Fruit fly (Drosophila melanogaster) whole organism, embryonic: ENCODE data around the gene CG4218.
A peak's percentile ranks its signal among the peaks of the same experiment; 100 is the strongest.

Source experiments
- Abd-B ChIP-seq: fragments of 200-800 bp; sonication (Bioruptor generic); optimal IDR thresholded peaks from 2 replicates; lab custom pipeline; 2018; ENCODE audit warnings: missing biosample characterization, mild to moderate bottlenecking, missing genetic modification characterization, moderate library complexity
- Ada2b ChIP-seq: fragments of 200-800 bp; sonication (Bioruptor generic); IDR thresholded peaks from 2 replicates; pipeline ENCODE4 v1.3.6; 2022; ENCODE audit warnings: missing biosample characterization, missing genetic modification characterization
- Aef1 ChIP-seq: fragments of 200-800 bp; sonication (Bioruptor generic); IDR thresholded peaks from 3 replicates; pipeline ENCODE4 v1.3.6; 2022; ENCODE audit warnings: missing biosample characterization, missing genetic modification characterization
- C15 ChIP-seq: fragments of 200-800 bp; sonication (Bioruptor generic); IDR thresholded peaks from 3 replicates; pipeline ENCODE4 v1.3.6; 2022; ENCODE audit warnings: missing biosample characterization, missing genetic modification characterization
- CG12236 ChIP-seq: fragments of 200-800 bp; sonication (Bioruptor generic); optimal IDR thresholded peaks from 2 replicates; lab custom pipeline; 2016; ENCODE audit warnings: missing biosample characterization, missing genetic modification characterization
- CG13775 ChIP-seq: fragments of 200-800 bp; sonication (Bioruptor generic); optimal IDR thresholded peaks from 3 replicates; lab custom pipeline; 2017; ENCODE audit warnings: missing biosample characterization, mild to moderate bottlenecking, missing genetic modification characterization
- CG14860 ChIP-seq: fragments of 200-800 bp; sonication (Bioruptor generic); IDR thresholded peaks from 3 replicates; pipeline ENCODE4 v1.3.6; 2022; ENCODE audit warnings: missing biosample characterization, missing genetic modification characterization; ENCODE audit not compliant: partially characterized antibody
- CG15011 ChIP-seq: fragments of 200-800 bp; sonication (Bioruptor generic); optimal IDR thresholded peaks from 3 replicates; lab custom pipeline; 2018; ENCODE audit warnings: missing biosample characterization, mild to moderate bottlenecking, missing genetic modification characterization
- CG15073 ChIP-seq: fragments of 200-800 bp; sonication (Bioruptor generic); optimal IDR thresholded peaks from 2 replicates; lab custom pipeline; 2016; ENCODE audit warnings: missing biosample characterization, missing genetic modification characterization
- CG16779 ChIP-seq: fragments of 200-800 bp; sonication (Bioruptor generic); IDR thresholded peaks from 2 replicates; pipeline ENCODE4 v1.3.6; 2022; ENCODE audit warnings: missing biosample characterization, missing genetic modification characterization
- CG17186 ChIP-seq: fragments of 200-800 bp; sonication (Bioruptor generic); optimal IDR thresholded peaks from 3 replicates; lab custom pipeline; 2017; ENCODE audit warnings: missing biosample characterization, missing genetic modification reagents, missing genetic modification characterization
- CG18619 ChIP-seq: fragments of 200-800 bp; sonication (Bioruptor generic); optimal IDR thresholded peaks from 3 replicates; lab custom pipeline; 2017; ENCODE audit warnings: missing biosample characterization, mild to moderate bottlenecking, missing genetic modification characterization
- CG30431 ChIP-seq: fragments of 200-800 bp; sonication (Bioruptor generic); optimal IDR thresholded peaks from 2 replicates; lab custom pipeline; 2017; ENCODE audit warnings: missing biosample characterization, missing genetic modification characterization
- CG3838 ChIP-seq: fragments of 200-800 bp; sonication (Bioruptor generic); optimal IDR thresholded peaks from 3 replicates; lab custom pipeline; 2016; ENCODE audit warnings: missing biosample characterization, missing genetic modification characterization
- CG4328 ChIP-seq: fragments of 200-800 bp; sonication (Bioruptor generic); optimal IDR thresholded peaks from 3 replicates; lab custom pipeline; 2017; ENCODE audit warnings: missing biosample characterization, missing genetic modification reagents, missing genetic modification characterization
- CG5245 ChIP-seq: fragments of 200-800 bp; sonication (Bioruptor generic); optimal IDR thresholded peaks from 3 replicates; lab custom pipeline; 2016; ENCODE audit warnings: missing biosample characterization, missing genetic modification characterization
- CG8388 ChIP-seq: fragments of 200-800 bp; sonication (Bioruptor generic); optimal IDR thresholded peaks from 2 replicates; lab custom pipeline; 2019; ENCODE audit warnings: missing biosample characterization, mild to moderate bottlenecking, missing genetic modification characterization, moderate library complexity
- CTCF ChIP-seq: fragments of 200-800 bp; sonication (Bioruptor generic); optimal IDR thresholded peaks from 2 replicates; lab custom pipeline; 2017; ENCODE audit warnings: missing biosample characterization, mild to moderate bottlenecking, missing genetic modification characterization, moderate library complexity
- Dfd ChIP-seq, 2 experiments: fragments of >200 bp; optimal IDR thresholded peaks; 2 replicates each; lab custom pipeline; 2017; ENCODE audit warnings: missing biosample characterization in 2 of 2, missing genetic modification characterization in 2 of 2
- Dll ChIP-seq: fragments of 200-800 bp; sonication (Bioruptor generic); IDR thresholded peaks from 4 replicates; pipeline ENCODE4 v1.3.6; 2022; ENCODE audit warnings: missing biosample characterization, missing genetic modification characterization; ENCODE audit not compliant: partially characterized antibody
- Hr39 ChIP-seq: fragments of >200 bp; optimal IDR thresholded peaks from 2 replicates; lab custom pipeline; 2017
- Neu2 ChIP-seq: fragments of 200-800 bp; sonication (Bioruptor generic); optimal IDR thresholded peaks from 3 replicates; lab custom pipeline; 2016; ENCODE audit warnings: missing biosample characterization, missing genetic modification characterization, borderline replicate concordance
- Ptx1 ChIP-seq: fragments of 200-800 bp; sonication (Bioruptor generic); IDR thresholded peaks from 2 replicates; pipeline ENCODE4 v1.3.6; 2022; ENCODE audit warnings: missing biosample characterization, missing genetic modification characterization
- Sox100B ChIP-seq: fragments of 200-800 bp; sonication (Bioruptor generic); optimal IDR thresholded peaks from 3 replicates; lab custom pipeline; 2018; ENCODE audit warnings: missing biosample characterization, mild to moderate bottlenecking, missing genetic modification characterization
- Sox102F ChIP-seq: fragments of 200-800 bp; sonication (Bioruptor generic); optimal IDR thresholded peaks from 2 replicates; lab custom pipeline; 2018; ENCODE audit warnings: missing biosample characterization, mild to moderate bottlenecking, missing genetic modification characterization, moderate library complexity
- Xrp1 ChIP-seq: fragments of 200-800 bp; sonication (Bioruptor generic); IDR thresholded peaks from 2 replicates; pipeline ENCODE4 v1.3.6; 2022; ENCODE audit warnings: missing biosample characterization, missing genetic modification characterization
- YL-1 ChIP-seq: fragments of 200-800 bp; sonication (Bioruptor generic); optimal IDR thresholded peaks from 3 replicates; lab custom pipeline; 2017; ENCODE audit warnings: missing biosample characterization, mild to moderate bottlenecking, missing genetic modification characterization
- bbx ChIP-seq: fragments of 200-800 bp; sonication (Bioruptor generic); IDR thresholded peaks from 2 replicates; pipeline ENCODE4 v1.3.6; 2022; ENCODE audit warnings: missing biosample characterization, missing genetic modification characterization; ENCODE audit not compliant: partially characterized antibody
- bcd ChIP-seq: fragments of 200-800 bp; sonication (Bioruptor generic); optimal IDR thresholded peaks from 2 replicates; lab custom pipeline; 2017; ENCODE audit warnings: missing biosample characterization, mild to moderate bottlenecking, missing genetic modification characterization
- br ChIP-seq: fragments of >200 bp; optimal IDR thresholded peaks from 2 replicates; lab custom pipeline; 2017
- cwo ChIP-seq: fragments of 200-800 bp; sonication (Bioruptor generic); optimal IDR thresholded peaks from 3 replicates; lab custom pipeline; 2017; ENCODE audit warnings: missing biosample characterization, missing genetic modification characterization, mild to moderate bottlenecking, moderate library complexity, missing genetic modification reagents
- dimm ChIP-seq: fragments of 200-800 bp; sonication (Bioruptor generic); IDR thresholded peaks from 2 replicates; pipeline ENCODE4 v1.3.6; 2022; ENCODE audit warnings: missing biosample characterization, missing genetic modification characterization
- disco-r ChIP-seq: fragments of 200-800 bp; sonication (Bioruptor generic); optimal IDR thresholded peaks from 2 replicates; lab custom pipeline; 2016; ENCODE audit warnings: missing biosample characterization, missing genetic modification characterization
- mld ChIP-seq: fragments of 200-800 bp; sonication (Bioruptor generic); IDR thresholded peaks from 3 replicates; pipeline ENCODE4 v1.3.6; 2022; ENCODE audit warnings: missing biosample characterization, missing genetic modification characterization; ENCODE audit not compliant: partially characterized antibody
- pros ChIP-seq: fragments of 200-800 bp; sonication (Bioruptor generic); optimal IDR thresholded peaks from 3 replicates; lab custom pipeline; 2019; ENCODE audit warnings: missing biosample characterization, mild to moderate bottlenecking, missing genetic modification characterization, moderate library complexity
- shn ChIP-seq: fragments of 200-800 bp; sonication (Bioruptor generic); optimal IDR thresholded peaks from 3 replicates; lab custom pipeline; 2016; ENCODE audit warnings: missing biosample characterization, missing genetic modification characterization
- sqz ChIP-seq: fragments of 200-800 bp; sonication (Bioruptor generic); optimal IDR thresholded peaks from 3 replicates; lab custom pipeline; 2018; ENCODE audit warnings: missing biosample characterization, mild to moderate bottlenecking, missing genetic modification characterization
- stc ChIP-seq: fragments of 200-800 bp; sonication (Bioruptor generic); IDR thresholded peaks from 2 replicates; pipeline ENCODE4 v1.3.6; 2022; ENCODE audit warnings: missing biosample characterization, missing genetic modification characterization
- twi ChIP-seq: fragments of 200-800 bp; optimal IDR thresholded peaks from 2 replicates; lab custom pipeline; 2019; ENCODE audit warnings: missing biosample characterization, mild to moderate bottlenecking, missing genetic modification characterization, moderate library complexity
- tx ChIP-seq: fragments of 200-800 bp; sonication (Bioruptor generic); optimal IDR thresholded peaks from 2 replicates; lab custom pipeline; 2016; ENCODE audit warnings: missing biosample characterization, missing genetic modification characterization
- unc-4 ChIP-seq: fragments of 200-800 bp; sonication (Bioruptor generic); IDR thresholded peaks from 2 replicates; pipeline ENCODE4 v1.3.6; 2022; ENCODE audit warnings: missing biosample characterization, missing genetic modification characterization; ENCODE audit not compliant: partially characterized antibody
- yki ChIP-seq: fragments of >200 bp; optimal IDR thresholded peaks from 3 replicates; lab custom pipeline; 2018
- zen2 ChIP-seq: fragments of 200-800 bp; sonication (Bioruptor generic); IDR thresholded peaks from 3 replicates; pipeline ENCODE4 v1.3.6; 2022; ENCODE audit warnings: missing biosample characterization, missing genetic modification characterization; ENCODE audit not compliant: partially characterized antibody
- zf30C ChIP-seq: fragments of 200-800 bp; sonication (Bioruptor generic); optimal IDR thresholded peaks from 3 replicates; lab custom pipeline; 2018; ENCODE audit warnings: missing biosample characterization, mild to moderate bottlenecking, missing genetic modification characterization
- zfh1 ChIP-seq: fragments of 200-800 bp; sonication (Bioruptor generic); IDR thresholded peaks from 3 replicates; pipeline ENCODE4 v1.3.6; 2022; ENCODE audit warnings: missing biosample characterization, missing genetic modification characterization

CG4218 gene

DNA sequence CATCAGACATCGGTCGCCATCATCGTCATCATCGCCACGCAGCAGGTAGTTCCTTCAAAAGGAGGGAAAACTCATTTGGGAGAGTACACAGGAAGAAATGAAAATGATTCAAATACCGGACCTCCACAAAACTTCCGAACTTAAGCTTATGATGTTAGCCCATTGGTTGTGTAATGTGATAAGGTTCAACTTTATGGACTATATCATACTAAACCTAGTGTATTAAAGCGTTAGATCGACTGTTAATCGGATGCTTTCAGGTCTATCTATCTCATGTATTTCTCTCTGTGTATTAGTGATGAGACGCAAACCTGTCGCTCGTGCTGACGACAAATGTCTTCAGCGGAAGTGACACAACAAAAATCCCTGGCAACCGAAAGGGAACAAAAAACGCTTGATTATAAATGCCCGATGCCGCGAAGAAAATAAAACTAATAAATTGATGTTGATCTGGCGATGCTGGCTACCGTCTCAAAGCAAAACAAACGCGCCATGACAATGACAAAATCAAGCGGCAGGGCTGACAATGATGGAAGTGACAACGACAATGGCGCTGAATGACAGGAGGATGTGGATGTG is 36.0 kb downstream of the CG4218 start (continued):
- TF ChIP-seq YL-1 (no peak), zfh1 (GFP tag; lab: Robert Waterston, UW) (peak; percentile 88), CG16779 (no peak), CG15011 (GFP tag; lab: Kevin White, UChicago) (peak; percentile 38), CG3838 (GFP tag; lab: Kevin White, UChicago) (peak; percentile 46), CG14860 (no peak), Abd-B (GFP tag; lab: Kevin White, UChicago) (peak; percentile 67), mld (no peak), Xrp1 (peak; percentile 90), Neu2 (GFP tag; lab: Kevin White, UChicago) (peak; percentile 70), twi (tag; lab: Kevin White, UChicago) (peak; percentile 58), Sox102F (GFP tag; lab: Kevin White, UChicago) (peak; percentile 72), yki (lab: Kevin White, UChicago) (no peak), CG13775 (GFP tag; lab: Kevin White, UChicago) (peak; percentile 81), CG18619 (GFP tag; lab: Kevin White, UChicago) (peak; percentile 52), CG5245 (GFP tag; lab: Kevin White, UChicago) (peak; percentile 65), disco-r (GFP tag; lab: Kevin White, UChicago) (peak; percentile 55), dimm (GFP tag; lab: Robert Waterston, UW) (no peak), bbx (GFP tag; lab: Robert Waterston, UW) (no peak), Ada2b (GFP tag; lab: Robert Waterston, UW) (peak; percentile 35), br (lab: Kevin White, UChicago) (no peak), shn (GFP tag; lab: Kevin White, UChicago) (peak; percentile 78), CG17186 (GFP tag; lab: Kevin White, UChicago) (peak; percentile 64), CG15073 (GFP tag; lab: Kevin White, UChicago) (peak; percentile 38), CG12236 (GFP tag; lab: Kevin White, UChicago) (peak; percentile 63), stc (GFP tag; lab: Robert Waterston, UW) (no peak), tx (GFP tag; lab: Kevin White, UChicago) (peak; percentile 61), CG30431 (GFP tag; lab: Kevin White, UChicago) (peak; percentile 88), pros (GFP tag; lab: Kevin White, UChicago) (no peak), Ptx1 (GFP tag; lab: Robert Waterston, UW) (peak; percentile 61), Aef1 (GFP tag; lab: Robert Waterston, UW) (no peak), Sox100B (GFP tag; lab: Kevin White, UChicago) (peak; percentile 54), Hr39 (lab: Kevin White, UChicago) (no peak), unc-4 (GFP tag; lab: Robert Waterston, UW) (no peak), CTCF (GFP tag; lab: Kevin White, UChicago) (no peak), Dll (GFP tag; lab: Robert Waterston, UW) (no peak), CG8388 (GFP tag; lab: Kevin White, UChicago) (peak; percentile 80), CG4328 (GFP tag; lab: Kevin White, UChicago) (no peak), sqz (GFP tag; lab: Kevin White, UChicago) (peak; percentile 50), zen2 (no peak), bcd (GFP tag; lab: Kevin White, UChicago) (peak; percentile 72), zf30C (peak; percentile 96), cwo (GFP tag; lab: Kevin White, UChicago) (peak; percentile 21), Dfd (GFP tag; optimal IDR thresholded peaks at IDR 0.05; lab: Kevin White, UChicago) (no peak), C15 (no peak)
